Fruit fly (Drosophila melanogaster): Measurements from ENCODE around the gene Jhbp3.
A peak's percentile ranks its signal among the peaks of the same experiment; 100 is the strongest.

DNA sequence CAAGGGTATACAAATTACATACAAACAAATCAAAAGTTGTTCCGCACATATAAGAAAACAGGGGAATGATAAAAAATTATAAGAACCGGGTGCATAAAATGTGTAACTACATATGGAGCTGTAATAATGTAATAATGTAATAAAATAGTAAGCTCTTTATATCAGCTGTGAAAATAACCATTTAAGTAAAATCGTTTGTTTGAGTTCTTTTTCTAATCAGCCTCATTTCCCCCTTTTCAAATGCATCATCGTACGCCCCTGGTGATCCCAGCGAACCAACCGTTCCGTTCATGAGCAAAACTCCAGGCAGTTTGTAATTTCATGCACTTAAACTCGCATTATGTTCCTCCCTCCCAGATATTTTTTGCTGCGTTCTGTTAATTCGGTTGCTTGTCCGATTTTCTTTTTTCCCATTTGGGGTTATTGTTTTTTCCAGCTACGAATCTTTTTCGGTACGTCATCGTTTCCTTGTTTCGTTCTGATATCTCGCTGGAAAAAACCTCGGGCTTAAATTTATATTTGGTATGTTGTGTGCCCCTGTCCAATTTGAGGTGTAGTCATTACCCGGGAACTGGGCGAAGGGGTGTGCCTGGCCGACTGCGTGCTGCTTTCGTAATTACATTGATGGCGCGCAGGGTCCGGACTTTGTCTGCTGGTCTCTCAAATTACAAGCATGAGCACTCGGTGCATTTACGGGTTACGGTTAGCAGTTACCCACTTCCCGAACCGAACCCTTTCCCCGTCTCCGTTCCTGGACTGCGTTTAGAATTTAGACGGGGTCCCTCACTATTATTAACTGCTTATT is 42.5 kb upstream of the Jhbp3 start:
- TF ChIP-seq Sox14 (GFP tag; optimal IDR thresholded peaks at IDR 0.05) (peak; percentile 81), CG11294 (GFP tag; IDR thresholded peaks at IDR 0.05) (no peak), CG11902 (GFP tag; optimal IDR thresholded peaks at IDR 0.05) (peak; percentile 84), CG6808 (GFP tag; optimal IDR thresholded peaks at IDR 0.05) (peak; percentile 47)

Data from whole organism, prepupa.